Fruit fly (Drosophila melanogaster): Measurements from ENCODE around the gene Meltrin.

The Meltrin gene

DNA sequence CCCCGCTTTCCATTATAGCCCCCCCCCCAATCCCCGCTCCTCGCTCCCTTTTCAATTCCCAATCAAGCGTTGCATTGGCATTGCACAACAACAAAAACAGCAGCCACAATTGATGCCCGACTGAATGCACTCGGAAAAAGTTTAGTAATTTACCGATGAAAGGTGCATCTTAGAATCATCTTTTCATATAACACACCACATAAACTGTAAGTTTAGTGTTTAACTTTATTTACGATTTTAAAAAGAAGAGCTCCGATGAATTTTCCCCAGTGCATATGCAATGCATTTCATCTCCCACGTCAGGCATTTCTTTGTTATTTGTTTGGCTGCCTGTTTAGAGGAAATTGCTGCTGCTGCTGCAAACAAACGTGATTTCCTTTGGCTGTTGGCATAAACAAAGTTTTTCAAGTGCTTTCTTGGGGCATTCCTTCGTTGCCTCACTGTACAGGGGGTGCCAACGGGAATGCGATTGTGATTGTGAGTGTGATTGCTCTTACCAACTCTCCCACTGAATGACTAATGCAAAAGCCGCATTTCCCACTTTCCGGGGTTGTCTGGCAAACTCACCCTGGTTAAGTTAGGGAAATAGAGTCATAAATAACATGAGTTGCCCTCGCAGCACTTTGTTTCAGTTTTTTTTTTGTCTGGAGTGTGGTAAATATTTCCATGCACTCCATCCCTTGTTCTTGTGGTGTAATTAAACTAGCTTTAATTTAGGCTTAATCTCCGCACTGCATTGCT, 4.7 kb downstream of the Meltrin start (continued):
- TF ChIP-seq aop (GFP tag; IDR thresholded peaks at IDR 0.05) (no peak; the same call in 1 of the 2 replicates), CG12155 (GFP tag; optimal IDR thresholded peaks at IDR 0.05) (no peak), seq (GFP tag; IDR thresholded peaks at IDR 0.05) (no peak), run (tag; optimal IDR thresholded peaks at IDR 0.05) (no peak), CG12744 (GFP tag; optimal IDR thresholded peaks at IDR 0.05) (no peak), corto (GFP tag; optimal IDR thresholded peaks at IDR 0.05) (peak; percentile 7), unpg (GFP tag; optimal IDR thresholded peaks at IDR 0.05) (peak; percentile 72), CG9437 (GFP tag; optimal IDR thresholded peaks at IDR 0.05) (no peak), ERR (GFP tag; optimal IDR thresholded peaks at IDR 0.05) (no peak), CG15696 (tag; optimal IDR thresholded peaks at IDR 0.05) (peak; percentile 62), MBD-R2 (GFP tag; IDR thresholded peaks at IDR 0.05) (no peak), Antp (GFP tag; optimal IDR thresholded peaks at IDR 0.05) (peak; percentile 69), fd3F (GFP tag; optimal IDR thresholded peaks at IDR 0.05) (no peak), BEAF-32 (GFP tag; optimal IDR thresholded peaks at IDR 0.05) (no peak), zfh2 (GFP tag; optimal IDR thresholded peaks at IDR 0.05) (no peak), Usf (GFP tag; optimal IDR thresholded peaks at IDR 0.05) (no peak), Asciz (GFP tag; optimal IDR thresholded peaks at IDR 0.05) (peak; percentile 64), CG1602 (GFP tag; optimal IDR thresholded peaks at IDR 0.05) (peak; percentile 54), CG8478 (optimal IDR thresholded peaks at IDR 0.05) (no peak), jigr1 (GFP tag; IDR thresholded peaks at IDR 0.05) (no peak), jumu (GFP tag; optimal IDR thresholded peaks at IDR 0.05) (peak; percentile 54), CG6254 (GFP tag; optimal IDR thresholded peaks at IDR 0.05) (peak; percentile 82), disco-r (GFP tag; optimal IDR thresholded peaks at IDR 0.05) (peak; percentile 35), CG17361 (GFP tag; IDR thresholded peaks at IDR 0.05) (peak; percentile 63; the same call in 2 of the 3 replicates), CG4360 (GFP tag; IDR thresholded peaks at IDR 0.05) (peak; percentile 69), H2.0 (GFP tag; IDR thresholded peaks at IDR 0.05) (peak; percentile 45), toy (GFP tag; IDR thresholded peaks at IDR 0.05) (no peak), Bgb (GFP tag; IDR thresholded peaks at IDR 0.05; ENCODE audit: partially characterized antibody) (no peak), CG12942 (GFP tag; optimal IDR thresholded peaks at IDR 0.05) (no peak), dmrt99B (tag; optimal IDR thresholded peaks at IDR 0.05) (peak; percentile 74), Elba2 (GFP tag; optimal IDR thresholded peaks at IDR 0.05) (no peak), CG1024 (GFP tag; IDR thresholded peaks at IDR 0.05) (peak; percentile 84), CG31224 (GFP tag; IDR thresholded peaks at IDR 0.05) (no peak), pfk (GFP tag; optimal IDR thresholded peaks at IDR 0.05) (no peak), Fer2 (tag; optimal IDR thresholded peaks at IDR 0.05) (no peak), B-H1 (GFP tag; IDR thresholded peaks at IDR 0.05) (peak; percentile 27; the same call in 1 of the 3 replicates), insv (GFP tag; optimal IDR thresholded peaks at IDR 0.05) (no peak), CG13775 (GFP tag; optimal IDR thresholded peaks at IDR 0.05) (peak; percentile 45), CG2120 (GFP tag; optimal IDR thresholded peaks at IDR 0.05) (no peak), abd-A (tag; optimal IDR thresholded peaks at IDR 0.05) (no peak), fd64A (GFP tag; optimal IDR thresholded peaks at IDR 0.05) (peak; percentile 59), CG12236 (GFP tag; optimal IDR thresholded peaks at IDR 0.05) (peak; percentile 29), cad (GFP tag; optimal IDR thresholded peaks at IDR 0.05) (no peak), bsh (GFP tag; optimal IDR thresholded peaks at IDR 0.05) (peak; percentile 53 to 91), hth (optimal IDR thresholded peaks at IDR 0.05) (no peak), CG10959 (GFP tag; IDR thresholded peaks at IDR 0.05) (peak; percentile 88), Awh (GFP tag; IDR thresholded peaks at IDR 0.05) (peak; percentile 66), Scr (GFP tag; IDR thresholded peaks at IDR 0.05; ENCODE audit: partially characterized antibody) (no peak), CG1529 (GFP tag; optimal IDR thresholded peaks at IDR 0.05) (peak; percentile 67), CG11504 (tag; optimal IDR thresholded peaks at IDR 0.05) (peak; percentile 72), dati (GFP tag; IDR thresholded peaks at IDR 0.05) (no peak)

All from whole organism, embryonic.